Fruit fly (Drosophila melanogaster): ENCODE results near the gene CG18814.
A peak's percentile ranks its signal among the peaks of the same experiment; 100 is the strongest.

CG18814 gene

dm6 chr3L:16407815-16408608 lies 38.4 kb downstream of the CG18814 start (continued):
- TF ChIP-seq psq (GFP tag; optimal IDR thresholded peaks at IDR 0.05) (no peak), wek (GFP tag; optimal IDR thresholded peaks at IDR 0.05) (no peak), exex (tag; optimal IDR thresholded peaks at IDR 0.05) (no peak), kah (GFP tag; optimal IDR thresholded peaks at IDR 0.05) (no peak), Lpt (GFP tag; optimal IDR thresholded peaks at IDR 0.05) (no peak), aop (GFP tag; IDR thresholded peaks at IDR 0.05) (no peak), CG7357 (GFP tag; IDR thresholded peaks at IDR 0.05) (no peak), H2.0 (GFP tag; IDR thresholded peaks at IDR 0.05) (no peak), CG10959 (GFP tag; IDR thresholded peaks at IDR 0.05) (no peak), ranshi (GFP tag; IDR thresholded peaks at IDR 0.05) (no peak), fd64A (GFP tag; optimal IDR thresholded peaks at IDR 0.05) (no peak), toy (GFP tag; IDR thresholded peaks at IDR 0.05) (no peak), luna (GFP tag; optimal IDR thresholded peaks at IDR 0.05) (no peak), inv (GFP tag; IDR thresholded peaks at IDR 0.05; ENCODE audit: partially characterized antibody) (no peak), YL-1 (GFP tag; optimal IDR thresholded peaks at IDR 0.05) (peak; percentile 31), ssp (GFP tag; IDR thresholded peaks at IDR 0.05) (no peak), CG15601 (tag; optimal IDR thresholded peaks at IDR 0.05) (no peak), Dref (GFP tag; IDR thresholded peaks at IDR 0.05) (no peak), CG6813 (GFP tag; optimal IDR thresholded peaks at IDR 0.05) (no peak), phol (tag; optimal IDR thresholded peaks at IDR 0.05) (peak; percentile 3), CG12391 (tag; optimal IDR thresholded peaks at IDR 0.05) (no peak), Hand (GFP tag; optimal IDR thresholded peaks at IDR 0.05) (no peak), ewg (GFP tag; optimal IDR thresholded peaks at IDR 0.05) (no peak), Hr51 (GFP tag; optimal IDR thresholded peaks at IDR 0.05) (no peak), yki (optimal IDR thresholded peaks at IDR 0.05) (peak; percentile 60), Fer3 (tag; optimal IDR thresholded peaks at IDR 0.05) (no peak), hb (GFP tag; IDR thresholded peaks at IDR 0.05; ENCODE audit: partially characterized antibody) (no peak), Taf1 (GFP tag; IDR thresholded peaks at IDR 0.05) (no peak), emc (GFP tag; optimal IDR thresholded peaks at IDR 0.05) (no peak), CG3847 (GFP tag; IDR thresholded peaks at IDR 0.05) (no peak), ken (GFP tag; IDR thresholded peaks at IDR 0.05) (no peak), unpg (GFP tag; optimal IDR thresholded peaks at IDR 0.05) (no peak), ase (GFP tag; IDR thresholded peaks at IDR 0.05) (no peak), NfI (GFP tag; optimal IDR thresholded peaks at IDR 0.05) (no peak), sisA (GFP tag; IDR thresholded peaks at IDR 0.05) (no peak), CG12942 (GFP tag; optimal IDR thresholded peaks at IDR 0.05) (no peak), CG34422 (GFP tag; IDR thresholded peaks at IDR 0.05) (no peak), org-1 (GFP tag; optimal IDR thresholded peaks at IDR 0.05) (no peak), Lim3 (GFP tag; IDR thresholded peaks at IDR 0.05) (no peak), CG12659 (GFP tag; optimal IDR thresholded peaks at IDR 0.05) (no peak), CG30431 (GFP tag; optimal IDR thresholded peaks at IDR 0.05) (no peak), zfh1 (GFP tag; IDR thresholded peaks at IDR 0.05) (no peak), CG17328 (GFP tag; IDR thresholded peaks at IDR 0.05) (0 out of 2 replicates have a peak, but pooled peaks have one; percentile 11), CG9437 (GFP tag; optimal IDR thresholded peaks at IDR 0.05) (no peak), CG13894 (tag; optimal IDR thresholded peaks at IDR 0.05) (peak; percentile 93), CG14710 (tag; optimal IDR thresholded peaks at IDR 0.05) (peak; percentile 99), CG5953 (GFP tag; IDR thresholded peaks at IDR 0.05) (no peak), CG16815 (GFP tag; optimal IDR thresholded peaks at IDR 0.05) (no peak), disco-r (GFP tag; optimal IDR thresholded peaks at IDR 0.05) (no peak), mld (GFP tag; IDR thresholded peaks at IDR 0.05; ENCODE audit: partially characterized antibody) (no peak), CG11085 (GFP tag; IDR thresholded peaks at IDR 0.05) (no peak)

All from whole organism, embryonic.